Worm (Caenorhabditis elegans) whole organism, L4 larva: ENCODE measurements around the gene F11C1.7.

Experiments used
- snpc-4 ChIP-seq: fragments of 150-350 bp; optimal IDR thresholded peaks from 2 replicates; lab custom pipeline; 2014; ENCODE audit warnings: missing biosample characterization, missing genetic modification characterization
- zag-1 ChIP-seq: fragments of 150-350 bp; optimal IDR thresholded peaks from 2 replicates; lab custom pipeline; 2014; ENCODE audit warnings: missing biosample characterization, missing genetic modification characterization

DNA sequence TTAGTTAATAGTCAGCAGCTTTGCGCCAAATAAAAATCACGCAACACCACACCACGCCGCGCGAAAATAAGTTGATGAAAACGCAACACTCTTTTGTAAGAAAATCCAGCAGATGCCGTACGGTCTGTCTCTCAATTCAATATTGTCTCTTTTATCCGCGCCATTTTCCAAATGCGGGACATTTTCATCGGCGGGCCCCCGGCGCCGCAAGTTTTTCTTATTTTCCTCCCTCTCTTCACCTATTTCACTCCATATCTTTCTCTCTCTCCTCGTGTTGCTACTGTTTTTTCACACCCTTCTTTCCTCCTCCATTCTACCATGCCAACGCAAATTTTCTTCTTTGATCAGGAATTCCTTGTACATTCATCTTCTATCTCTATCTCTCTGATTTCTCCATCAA is 17.2 kb downstream of the F11C1.7 start:
- no peak for TF ChIP-seq snpc-4 (tag; lab: Kevin White, UChicago)
- no peak for TF ChIP-seq zag-1 (tag; lab: Kevin White, UChicago)
